Fruit fly (Drosophila melanogaster): ENCODE results near the gene CG32024.
A peak's percentile ranks its signal among the peaks of the same experiment; 100 is the strongest.

Gene CG32024

DNA sequence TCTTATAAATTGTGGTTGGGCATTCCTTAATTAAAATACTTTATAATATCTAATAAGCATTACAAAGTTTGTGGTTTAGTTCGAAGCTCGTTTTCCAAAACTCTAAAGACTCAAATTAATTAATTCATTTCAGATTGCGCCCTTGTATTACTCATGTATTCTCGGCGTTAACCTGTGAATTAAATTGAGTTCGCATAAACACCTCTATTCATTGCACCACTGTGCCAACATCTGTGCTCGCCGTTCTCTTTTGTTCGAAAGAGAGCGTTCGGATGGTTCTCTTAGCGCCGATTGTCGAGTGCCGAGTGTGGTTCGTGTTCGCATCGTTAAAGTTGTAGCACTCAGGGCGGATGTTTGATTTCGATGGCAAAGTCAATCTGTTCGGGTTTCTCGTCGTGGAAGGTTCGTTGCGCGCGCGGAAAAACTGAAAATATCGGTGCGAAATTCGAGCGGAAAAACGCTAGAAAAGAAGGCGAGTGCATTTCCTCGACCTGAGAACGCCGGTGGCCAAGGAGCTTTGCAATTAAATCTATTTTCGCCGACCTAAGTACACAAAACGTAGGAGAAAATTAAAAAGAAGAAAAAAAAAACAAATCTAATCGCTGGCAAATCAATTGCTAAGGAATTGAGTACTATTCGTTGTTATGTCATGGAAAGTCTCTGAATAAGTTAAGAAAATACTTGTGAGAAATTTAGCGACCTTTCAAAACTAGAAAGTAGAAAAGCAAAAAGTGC is 19.9 kb downstream of the CG32024 start, which contains the start of gene dally (continued):
- TF ChIP-seq CG4360 (GFP tag; IDR thresholded peaks at IDR 0.05) (peak; percentile 48; the same call in 1 of the 2 replicates), CG17385 (GFP tag; optimal IDR thresholded peaks at IDR 0.05) (peak; percentile 41), CG7786 (GFP tag; optimal IDR thresholded peaks at IDR 0.05) (no peak), CG30020 (tag; optimal IDR thresholded peaks at IDR 0.05) (no peak), CG8388 (GFP tag; optimal IDR thresholded peaks at IDR 0.05) (no peak), Sin3A (optimal IDR thresholded peaks at IDR 0.05) (no peak), CG9797 (GFP tag; optimal IDR thresholded peaks at IDR 0.05) (no peak), odd (GFP tag; optimal IDR thresholded peaks at IDR 0.05) (peak; percentile 44), oc (tag; optimal IDR thresholded peaks at IDR 0.05) (no peak), Dll (GFP tag; IDR thresholded peaks at IDR 0.05; ENCODE audit: partially characterized antibody) (peak; percentile 36; the same call in 1 of the 4 replicates), grau (tag; optimal IDR thresholded peaks at IDR 0.05) (peak; percentile 21), CG6175 (GFP tag; IDR thresholded peaks at IDR 0.05) (peak; percentile 64; the same call in 2 of the 3 replicates), sens-2 (GFP tag; IDR thresholded peaks at IDR 0.05) (peak; percentile 46), CG10274 (GFP tag; optimal IDR thresholded peaks at IDR 0.05) (no peak), dan (GFP tag; IDR thresholded peaks at IDR 0.05) (no peak), klu (GFP tag; IDR thresholded peaks at IDR 0.05) (no peak), nerfin-2 (GFP tag; IDR thresholded peaks at IDR 0.05; ENCODE audit: partially characterized antibody) (no peak; the same call in 1 of the 2 replicates), CG16815 (GFP tag; optimal IDR thresholded peaks at IDR 0.05) (no peak), CG6791 (GFP tag; IDR thresholded peaks at IDR 0.05; ENCODE audit: partially characterized antibody) (no peak; the same call in 1 of the 3 replicates), ssp (GFP tag; IDR thresholded peaks at IDR 0.05) (no peak), pita (GFP tag; optimal IDR thresholded peaks at IDR 0.05) (no peak), aop (GFP tag; IDR thresholded peaks at IDR 0.05) (no peak), mam (GFP tag; optimal IDR thresholded peaks at IDR 0.05) (no peak), ftz-f1 (GFP tag; optimal IDR thresholded peaks at IDR 0.05) (peak; percentile 44), Gug (GFP tag; IDR thresholded peaks at IDR 0.05) (peak; percentile 28; the same call in 1 of the 4 replicates), CG12391 (tag; optimal IDR thresholded peaks at IDR 0.05) (no peak), CG31224 (GFP tag; IDR thresholded peaks at IDR 0.05) (no peak), salm (tag; optimal IDR thresholded peaks at IDR 0.05) (peak; percentile 25), CG8924 (tag; optimal IDR thresholded peaks at IDR 0.05) (no peak), Meics (GFP tag; optimal IDR thresholded peaks at IDR 0.05) (peak; percentile 2), GATAe (GFP tag; conservative IDR thresholded peaks at IDR 0.05) (no peak), zf30C (GFP tag; optimal IDR thresholded peaks at IDR 0.05) (no peak), CG4424 (GFP tag; optimal IDR thresholded peaks at IDR 0.05) (no peak), grn (GFP tag; optimal IDR thresholded peaks at IDR 0.05) (peak; percentile 62), CG4820 (GFP tag; optimal IDR thresholded peaks at IDR 0.05) (no peak), jing (GFP tag; optimal IDR thresholded peaks at IDR 0.05) (peak; percentile 42), Awh (GFP tag; IDR thresholded peaks at IDR 0.05) (no peak), CG15269 (tag; optimal IDR thresholded peaks at IDR 0.05) (peak; percentile 1), Hr3 (GFP tag; optimal IDR thresholded peaks at IDR 0.05) (no peak), CG6765 (GFP tag; optimal IDR thresholded peaks at IDR 0.05) (peak; percentile 8), pfk (GFP tag; optimal IDR thresholded peaks at IDR 0.05) (peak; percentile 36), fu2 (GFP tag; optimal IDR thresholded peaks at IDR 0.05) (no peak), CG3726 (GFP tag; IDR thresholded peaks at IDR 0.05) (no peak), Sox100B (GFP tag; optimal IDR thresholded peaks at IDR 0.05) (no peak), Chrac-16 (GFP tag; optimal IDR thresholded peaks at IDR 0.05) (no peak), br (optimal IDR thresholded peaks at IDR 0.05) (no peak), Bgb (GFP tag; IDR thresholded peaks at IDR 0.05; ENCODE audit: partially characterized antibody) (no peak; the same call in 1 of the 2 replicates), CG6813 (GFP tag; optimal IDR thresholded peaks at IDR 0.05) (peak; percentile 33), Nf-YA (GFP tag; IDR thresholded peaks at IDR 0.05) (0 out of 2 replicates have a peak, but pooled peaks have one; percentile 32), so (GFP tag; IDR thresholded peaks at IDR 0.05) (peak; percentile 65; the same call in 2 of the 3 replicates)

Measured in whole organism, embryonic.